Worm (Caenorhabditis elegans): Measurements from ENCODE around the gene F26C11.3.
A peak's percentile ranks its signal among the peaks of the same experiment; 100 is the strongest.

The F26C11.3 gene

DNA sequence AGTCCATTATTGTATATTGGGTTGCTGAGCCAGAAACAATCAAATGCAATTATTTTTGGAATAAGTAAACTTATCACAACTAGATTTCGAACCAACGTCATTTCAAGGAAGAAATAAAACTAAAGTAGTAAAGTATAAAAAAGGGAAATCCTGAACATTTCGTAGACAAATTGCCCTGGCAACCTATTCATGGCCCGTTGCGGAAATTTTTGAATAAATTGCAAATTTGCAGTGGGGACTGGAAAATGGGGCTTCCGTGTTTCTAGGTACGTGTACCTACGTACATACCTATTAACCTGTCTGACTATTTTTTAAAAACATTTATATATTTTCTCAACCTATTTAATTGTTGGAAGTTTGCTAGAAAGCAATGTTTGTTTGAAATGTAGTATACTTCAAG is at the start of gene F26C11.3:
TSS of gene F26C11.3 (minus strand) at position 101 of the 400 bp plus-strand sequence.
- TF ChIP-seq ztf-28 (GFP tag; IDR thresholded peaks at IDR 0.05) (no peak), egl-18 (GFP tag; IDR thresholded peaks at IDR 0.05) (no peak), ceh-91 (GFP tag; IDR thresholded peaks at IDR 0.05) (no peak), mcd-1 (GFP tag; IDR thresholded peaks at IDR 0.05) (no peak), attf-3 (GFP tag; conservative IDR thresholded peaks at IDR 0.05) (no peak), B0035.1 (tag; optimal IDR thresholded peaks at IDR 0.05) (no peak), F10E7.11 (tag; optimal IDR thresholded peaks at IDR 0.05) (no peak), madf-6 (GFP tag; IDR thresholded peaks at IDR 0.05) (no peak), chd-7 (tag; optimal IDR thresholded peaks at IDR 0.05) (no peak), ceh-27 (GFP tag; optimal IDR thresholded peaks at IDR 0.05) (no peak)

DNA sequence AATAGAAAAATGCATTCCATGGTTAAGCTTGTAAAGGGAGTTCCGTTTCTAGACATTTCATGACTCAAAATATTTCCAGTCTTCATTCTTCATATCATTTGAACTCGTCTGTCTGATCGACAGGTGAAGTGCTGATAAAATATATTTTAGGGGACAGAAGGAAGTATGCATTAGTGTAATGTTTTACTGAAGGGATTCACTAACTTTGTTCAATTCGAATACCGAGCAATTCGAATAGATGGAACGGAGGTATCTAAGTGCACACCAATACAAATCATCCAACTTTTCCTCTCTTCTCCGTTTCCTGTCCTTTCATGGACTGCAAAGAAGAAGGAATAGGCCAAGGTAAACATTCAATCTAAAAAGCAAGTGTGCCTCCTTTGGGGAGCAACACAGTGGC is 48.9 kb upstream of the F26C11.3 start:
- TF ChIP-seq egl-44 (GFP tag; IDR thresholded peaks at IDR 0.05) (no peak), efl-1 (GFP tag; optimal IDR thresholded peaks at IDR 0.05) (no peak), F55B11.4 (tag; optimal IDR thresholded peaks at IDR 0.05; ENCODE audit: borderline replicate concordance, insufficient read depth) (no peak), dox-1 (GFP tag; IDR thresholded peaks at IDR 0.05) (0 out of 2 replicates have a peak, but pooled peaks have one; percentile 2), rec-8 (tag; optimal IDR thresholded peaks at IDR 0.05) (no peak), Y79H2A.3 (GFP tag; conservative IDR thresholded peaks at IDR 0.05) (no peak), Y53G8AR.9 (GFP tag; conservative IDR thresholded peaks at IDR 0.05) (no peak), nhr-80 (tag; optimal IDR thresholded peaks at IDR 0.05) (peak; percentile 65), ztf-3 (GFP tag; optimal IDR thresholded peaks at IDR 0.05) (no peak)

DNA sequence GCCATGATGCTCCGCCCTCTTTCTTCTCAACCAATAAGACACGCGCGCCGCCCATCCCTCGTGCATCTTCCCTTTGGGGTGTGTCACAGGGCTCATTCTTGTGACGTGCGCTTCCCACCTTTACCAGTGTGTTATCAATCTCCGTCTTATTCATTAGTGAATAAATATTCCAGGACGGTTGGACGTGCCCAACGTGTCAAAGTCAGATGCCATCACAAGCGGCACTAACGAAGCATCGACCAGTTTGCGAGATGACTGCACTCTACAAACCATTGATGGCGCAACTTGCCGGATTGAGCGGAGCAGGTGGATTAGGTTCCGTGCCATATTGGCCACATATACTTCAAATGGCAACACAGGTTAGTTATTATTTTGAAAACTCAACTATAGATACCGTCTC is 45.2 kb upstream of the F26C11.3 start:
- TF ChIP-seq Y67H2A.10 (GFP tag; conservative IDR thresholded peaks at IDR 0.05) (no peak), mcd-1 (GFP tag; IDR thresholded peaks at IDR 0.05) (no peak), zfh-2 (GFP tag; conservative IDR thresholded peaks at IDR 0.05) (0 out of 2 replicates have a peak, but pooled peaks have one; percentile 20)

DNA sequence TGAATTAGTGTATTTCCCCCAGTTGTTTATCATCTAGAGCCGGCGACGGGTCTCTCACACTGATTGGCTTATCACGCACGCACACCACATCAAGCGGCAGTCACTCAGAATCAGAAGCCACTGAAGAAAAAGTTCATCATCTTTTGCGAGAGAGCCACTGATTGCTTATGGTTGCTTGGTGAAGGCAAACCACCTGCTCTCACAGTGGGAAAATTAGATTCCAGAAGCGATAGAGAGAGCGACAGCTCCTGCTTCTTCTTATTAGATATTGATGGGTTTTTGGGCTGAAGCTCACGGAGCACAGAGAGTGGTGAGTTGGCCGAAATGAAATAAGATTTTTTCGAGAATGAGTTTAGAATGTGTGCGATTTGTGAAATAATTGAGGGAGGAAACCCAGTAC is 41.2 kb upstream of the F26C11.3 start:
- no peak for TF ChIP-seq nfyb-1 (GFP tag; IDR thresholded peaks at IDR 0.05)
- TF ChIP-seq let-526 (GFP tag; IDR thresholded peaks at IDR 0.05): no peak
- TF ChIP-seq athp-1 (tag; optimal IDR thresholded peaks at IDR 0.05): no peak
- no peak for TF ChIP-seq lin-40 (tag; optimal IDR thresholded peaks at IDR 0.05)
- TF ChIP-seq ztf-25 (GFP tag; IDR thresholded peaks at IDR 0.05): no peak
- TF ChIP-seq ztf-6 (GFP tag; IDR thresholded peaks at IDR 0.05): no peak
- TF ChIP-seq die-1 (tag; optimal IDR thresholded peaks at IDR 0.05): no peak
- TF ChIP-seq C17E4.6 (GFP tag; IDR thresholded peaks at IDR 0.05): no peak
- TF ChIP-seq F55B11.4 (tag; optimal IDR thresholded peaks at IDR 0.05; ENCODE audit: borderline replicate concordance, insufficient read depth): no peak
- no peak for TF ChIP-seq cebp-1 (GFP tag; IDR thresholded peaks at IDR 0.05)
- no peak for TF ChIP-seq cebp-1 (tag; optimal IDR thresholded peaks at IDR 0.05)
- no peak for TF ChIP-seq chd-7 (tag; optimal IDR thresholded peaks at IDR 0.05)
- no peak for TF ChIP-seq lin-26 (GFP tag; IDR thresholded peaks at IDR 0.05)
- no peak for TF ChIP-seq rcor-1 (GFP tag; IDR thresholded peaks at IDR 0.05)
- TF ChIP-seq attf-5 (GFP tag; optimal IDR thresholded peaks at IDR 0.05): no peak
- no peak for TF ChIP-seq tlf-1 (GFP tag; optimal IDR thresholded peaks at IDR 0.05)
- no peak for TF ChIP-seq F23B12.7 (tag; optimal IDR thresholded peaks at IDR 0.05; ENCODE audit: insufficient read depth)
- no peak for TF ChIP-seq hlh-12 (tag; optimal IDR thresholded peaks at IDR 0.05)
- TF ChIP-seq F22D6.2 (tag; optimal IDR thresholded peaks at IDR 0.05): no peak

All from whole organism, young adult.